Fruit fly (Drosophila melanogaster): ENCODE results near the gene yata.

Gene yata

DNA sequence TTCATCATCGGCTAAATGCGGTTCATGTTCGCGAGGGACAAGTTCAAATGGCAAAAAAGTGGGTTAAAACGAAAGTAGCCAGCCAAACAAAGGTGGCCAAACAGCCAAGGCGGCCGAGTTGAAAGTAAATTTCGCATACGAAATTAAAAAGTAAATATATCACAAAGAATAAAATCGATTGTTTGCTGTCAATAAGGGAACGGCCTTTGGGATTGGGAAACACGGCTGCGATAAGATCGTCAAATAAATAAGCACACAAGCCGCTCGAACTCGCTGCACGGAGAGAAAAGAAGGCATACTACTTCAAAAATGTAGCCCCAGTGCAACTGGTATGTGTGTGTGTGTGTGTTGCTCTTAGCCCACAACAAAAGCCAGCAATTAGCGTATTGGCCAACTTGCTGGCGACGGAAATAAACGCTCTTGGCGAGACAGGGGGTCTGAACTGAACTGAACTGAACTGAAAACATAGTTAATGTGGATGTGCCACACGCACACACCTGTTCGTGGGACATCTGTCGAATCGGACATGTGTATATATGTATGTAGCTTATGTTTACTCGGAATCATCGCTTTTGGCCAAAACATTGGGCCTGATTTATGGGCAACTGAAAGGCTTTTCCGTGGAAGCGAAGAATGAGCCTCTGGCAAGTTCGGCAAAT lies 39.0 kb downstream of the yata start (continued):
- TF ChIP-seq Max (GFP tag; optimal IDR thresholded peaks at IDR 0.05), result no peak
- TF ChIP-seq cg (GFP tag; optimal IDR thresholded peaks at IDR 0.05), result peak; percentile 33
- TF ChIP-seq Med (GFP tag), result peak; percentile 55
- TF ChIP-seq pros (GFP tag; optimal IDR thresholded peaks at IDR 0.05), result no peak
- no peak for TF ChIP-seq da (GFP tag; optimal IDR thresholded peaks at IDR 0.05)
- no peak for TF ChIP-seq E2f2 (GFP tag; IDR thresholded peaks at IDR 0.05)
- TF ChIP-seq kah (GFP tag; optimal IDR thresholded peaks at IDR 0.05), result peak; percentile 12
- no peak for TF ChIP-seq pan (optimal IDR thresholded peaks at IDR 0.05)
- no peak for TF ChIP-seq pan (GFP tag; optimal IDR thresholded peaks at IDR 0.05 in 1 of 2, IDR thresholded peaks at IDR 0.05 in 1 of 2)
- TF ChIP-seq CG12942 (GFP tag; optimal IDR thresholded peaks at IDR 0.05), result no peak
- TF ChIP-seq otp (GFP tag; IDR thresholded peaks at IDR 0.05), result 0 out of 3 replicates have a peak, but pooled peaks have one; percentile 16
- TF ChIP-seq mirr (GFP tag; optimal IDR thresholded peaks at IDR 0.05), result peak; percentile 25
- no peak for TF ChIP-seq pzg (GFP tag; optimal IDR thresholded peaks at IDR 0.05)
- peak; percentile 11 for TF ChIP-seq CG15269 (tag; optimal IDR thresholded peaks at IDR 0.05)
- peak; percentile 18 for TF ChIP-seq Sox102F (GFP tag; optimal IDR thresholded peaks at IDR 0.05)
- TF ChIP-seq sd (tag; optimal IDR thresholded peaks at IDR 0.05), result peak; percentile 16

DNA sequence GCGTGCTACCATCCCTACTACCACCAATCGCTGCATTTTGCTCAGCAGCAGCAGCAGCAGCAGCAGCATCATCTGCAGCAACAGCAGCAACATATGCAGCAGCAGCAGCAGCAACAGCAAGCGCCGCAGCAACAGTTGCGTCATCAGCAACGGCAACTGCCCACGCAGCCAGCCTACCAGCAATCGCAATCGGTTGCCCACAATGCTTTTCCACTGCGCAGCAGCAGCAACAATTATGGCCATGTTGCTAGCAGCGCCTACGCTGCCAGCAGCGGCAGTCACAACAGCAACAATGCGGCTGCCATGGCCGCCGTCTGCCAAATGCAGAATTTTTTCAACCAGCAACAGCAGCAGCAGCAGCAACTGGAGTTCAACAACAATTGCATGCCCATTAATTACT lies 41.2 kb downstream of the yata start:
- TF ChIP-seq CG7357 (GFP tag; IDR thresholded peaks at IDR 0.05) (0 out of 3 replicates have a peak, but pooled peaks have one; percentile 10), Pdp1 (GFP tag; optimal IDR thresholded peaks at IDR 0.05) (peak in 1 of 2 experiments; percentile 49), shn (GFP tag; optimal IDR thresholded peaks at IDR 0.05) (no peak), vvl (GFP tag; IDR thresholded peaks at IDR 0.05) (0 out of 2 replicates have a peak, but pooled peaks have one; percentile 30), dm (GFP tag; optimal IDR thresholded peaks at IDR 0.05) (no peak), sr (GFP tag; IDR thresholded peaks at IDR 0.05) (peak; percentile 90), CG11696 (GFP tag; IDR thresholded peaks at IDR 0.05) (0 out of 2 replicates have a peak, but pooled peaks have one; percentile 25), HLH54F (GFP tag; optimal IDR thresholded peaks at IDR 0.05) (no peak)

dm6 chr3R:29794161-29794882 lies 45.3 kb downstream of the yata start, which contains the start of gene sro:
Gene sro (plus strand): TSS chr3R:29794597.
- TF ChIP-seq CG4617 (GFP tag; optimal IDR thresholded peaks at IDR 0.05; ENCODE audit: borderline replicate concordance) (no peak), cad (GFP tag; optimal IDR thresholded peaks at IDR 0.05) (peak; percentile 54), crp (GFP tag; optimal IDR thresholded peaks at IDR 0.05) (no peak), kah (GFP tag; optimal IDR thresholded peaks at IDR 0.05) (no peak), HLH4C (GFP tag; IDR thresholded peaks at IDR 0.05; ENCODE audit: partially characterized antibody) (0 out of 3 replicates have a peak, but pooled peaks have one; percentile 24), tll (GFP tag; optimal IDR thresholded peaks at IDR 0.05) (peak in 1 of 2 experiments; percentile 85), Ets65A (GFP tag) (peak; percentile 78), dmrt11E (tag; optimal IDR thresholded peaks at IDR 0.05) (no peak), CG18262 (tag; optimal IDR thresholded peaks at IDR 0.05) (no peak), CG11695 (GFP tag; IDR thresholded peaks at IDR 0.05) (no peak), onecut (GFP tag; IDR thresholded peaks at IDR 0.05) (no peak), fru (optimal IDR thresholded peaks at IDR 0.05) (no peak), zen (tag; optimal IDR thresholded peaks at IDR 0.05) (peak; percentile 63), fd96Cb (tag; optimal IDR thresholded peaks at IDR 0.05) (no peak)

Data from whole organism, embryonic.